Fruit fly (Drosophila melanogaster) whole organism, embryonic: Measurements from ENCODE around the gene lqfR.
A peak's percentile ranks its signal among the peaks of the same experiment; 100 is the strongest.

Source experiments
- Ada2b ChIP-seq: fragments of 200-800 bp; sonication (Bioruptor generic); IDR thresholded peaks from 2 replicates; pipeline ENCODE4 v1.3.6; 2022; ENCODE audit warnings: missing biosample characterization, missing genetic modification characterization
- B-H2 ChIP-seq: fragments of 200-800 bp; sonication (Bioruptor generic); optimal IDR thresholded peaks from 2 replicates; lab custom pipeline; 2018; ENCODE audit warnings: missing biosample characterization, mild to moderate bottlenecking, missing genetic modification characterization
- CG10366 ChIP-seq: fragments of 200-800 bp; sonication (Bioruptor generic); IDR thresholded peaks from 2 replicates; pipeline ENCODE4 v1.3.6; 2022; ENCODE audit warnings: missing biosample characterization, missing genetic modification characterization
- CG11085 ChIP-seq: fragments of 200-800 bp; sonication (Bioruptor generic); IDR thresholded peaks from 2 replicates; pipeline ENCODE4 v1.3.6; 2022; ENCODE audit warnings: missing biosample characterization, missing genetic modification characterization
- CG12299 ChIP-seq: fragments of 200-800 bp; sonication (Bioruptor generic); optimal IDR thresholded peaks from 2 replicates; lab custom pipeline; 2018; ENCODE audit warnings: missing biosample characterization, mild to moderate bottlenecking, missing genetic modification characterization
- CG12391 ChIP-seq: fragments of 200-800 bp; sonication (Bioruptor generic); optimal IDR thresholded peaks from 3 replicates; lab custom pipeline; 2018; ENCODE audit warnings: missing biosample characterization, mild to moderate bottlenecking, missing genetic modification characterization, moderate library complexity
- CG13894 ChIP-seq: fragments of 200-800 bp; sonication (Bioruptor generic); optimal IDR thresholded peaks from 3 replicates; lab custom pipeline; 2018; ENCODE audit warnings: missing biosample characterization, mild to moderate bottlenecking, missing genetic modification characterization, moderate library complexity
- CG14667 ChIP-seq: fragments of 200-800 bp; sonication (Bioruptor generic); IDR thresholded peaks from 2 replicates; pipeline ENCODE4 v1.3.6; 2022; ENCODE audit warnings: missing biosample characterization, missing genetic modification characterization
- CG1602 ChIP-seq: fragments of 200-800 bp; sonication (Bioruptor generic); optimal IDR thresholded peaks from 3 replicates; lab custom pipeline; 2016; ENCODE audit warnings: missing biosample characterization, missing genetic modification characterization
- CG17186 ChIP-seq: fragments of 200-800 bp; sonication (Bioruptor generic); optimal IDR thresholded peaks from 3 replicates; lab custom pipeline; 2017; ENCODE audit warnings: missing biosample characterization, missing genetic modification reagents, missing genetic modification characterization
- CG18476 ChIP-seq: fragments of 200-800 bp; sonication (Bioruptor generic); optimal IDR thresholded peaks from 2 replicates; lab custom pipeline; 2016; ENCODE audit warnings: missing biosample characterization, mild to moderate bottlenecking, missing genetic modification characterization
- CG33213 ChIP-seq: fragments of 200-800 bp; sonication (Bioruptor generic); optimal IDR thresholded peaks from 3 replicates; lab custom pipeline; 2016; ENCODE audit warnings: missing biosample characterization, missing genetic modification characterization
- CG3847 ChIP-seq: fragments of 200-800 bp; sonication (Bioruptor generic); IDR thresholded peaks from 2 replicates; pipeline ENCODE4 v1.3.6; 2022; ENCODE audit warnings: missing biosample characterization, missing genetic modification characterization
- CG4282 ChIP-seq: fragments of 200-800 bp; sonication (Bioruptor generic); optimal IDR thresholded peaks from 2 replicates; lab custom pipeline; 2016; ENCODE audit warnings: missing biosample characterization, missing genetic modification characterization
- CG43689 ChIP-seq: fragments of 200-800 bp; sonication (Bioruptor generic); IDR thresholded peaks from 2 replicates; pipeline ENCODE4 v1.3.6; 2022; ENCODE audit warnings: missing biosample characterization, missing genetic modification characterization
- CG4730 ChIP-seq: fragments of 200-800 bp; sonication (Bioruptor generic); IDR thresholded peaks from 2 replicates; pipeline ENCODE4 v1.3.6; 2022; ENCODE audit warnings: missing biosample characterization, missing genetic modification characterization
- CG7928 ChIP-seq: fragments of 200-800 bp; sonication (Bioruptor generic); optimal IDR thresholded peaks from 2 replicates; lab custom pipeline; 2017; ENCODE audit warnings: missing biosample characterization, mild to moderate bottlenecking, missing genetic modification characterization
- CG8089 ChIP-seq: fragments of 200-800 bp; sonication (Bioruptor generic); optimal IDR thresholded peaks from 3 replicates; lab custom pipeline; 2016; ENCODE audit warnings: missing biosample characterization, missing genetic modification characterization
- CG8290 ChIP-seq, 3 experiments: fragments of 200-800 bp; sonication (Bioruptor generic); optimal IDR thresholded peaks; 2 replicates each; lab custom pipeline; 2016 to 2019; ENCODE audit warnings: missing biosample characterization in 3 of 3, missing genetic modification characterization in 3 of 3, mild to moderate bottlenecking in 2 of 3, moderate library complexity in 1 of 3
- CG8388 ChIP-seq: fragments of 200-800 bp; sonication (Bioruptor generic); optimal IDR thresholded peaks from 2 replicates; lab custom pipeline; 2019; ENCODE audit warnings: missing biosample characterization, mild to moderate bottlenecking, missing genetic modification characterization, moderate library complexity
- CHES-1-like ChIP-seq: fragments of 200-800 bp; sonication (Bioruptor generic); optimal IDR thresholded peaks from 2 replicates; lab custom pipeline; 2016; ENCODE audit warnings: missing biosample characterization, missing genetic modification characterization
- CTCF ChIP-seq: fragments of 200-800 bp; sonication (Bioruptor generic); optimal IDR thresholded peaks from 2 replicates; lab custom pipeline; 2017; ENCODE audit warnings: missing biosample characterization, mild to moderate bottlenecking, missing genetic modification characterization, moderate library complexity
- E2f2 ChIP-seq: fragments of 200-800 bp; sonication (Bioruptor generic); IDR thresholded peaks from 2 replicates; pipeline ENCODE4 v1.3.6; 2022; ENCODE audit warnings: missing biosample characterization, missing genetic modification characterization
- Ets65A ChIP-seq: fragments of 200-800 bp; sonication (Bioruptor generic); peaks from one replicate; lab custom pipeline; 2016; ENCODE audit warnings: missing biosample characterization, missing genetic modification characterization
- Gug ChIP-seq: fragments of 200-800 bp; sonication (Bioruptor generic); IDR thresholded peaks from 4 replicates; pipeline ENCODE4 v1.3.6; 2022; ENCODE audit warnings: missing biosample characterization, missing genetic modification characterization
- HmgZ ChIP-seq: fragments of 200-800 bp; sonication (Bioruptor generic); optimal IDR thresholded peaks from 2 replicates; lab custom pipeline; 2018; ENCODE audit warnings: missing biosample characterization, mild to moderate bottlenecking, missing genetic modification characterization
- Hsf ChIP-seq: fragments of 200-800 bp; sonication (Bioruptor generic); optimal IDR thresholded peaks from 3 replicates; lab custom pipeline; 2016; ENCODE audit warnings: missing biosample characterization, missing genetic modification characterization
- Med ChIP-seq: fragments of 200-800 bp; sonication (Bioruptor generic); peaks from one replicate; lab custom pipeline; 2016; ENCODE audit warnings: missing biosample characterization, missing genetic modification characterization, mild to moderate bottlenecking, inconsistent platforms, moderate library complexity
- Nf-YA ChIP-seq: fragments of 200-800 bp; sonication (Bioruptor generic); IDR thresholded peaks from 2 replicates; pipeline ENCODE4 v1.3.6; 2022; ENCODE audit warnings: missing biosample characterization, missing genetic modification characterization
- NfI ChIP-seq: fragments of 200-800 bp; sonication (Bioruptor generic); optimal IDR thresholded peaks from 3 replicates; lab custom pipeline; 2018; ENCODE audit warnings: missing biosample characterization, mild to moderate bottlenecking, missing genetic modification characterization, moderate library complexity
- Rfx ChIP-seq: fragments of 200-800 bp; sonication (Bioruptor generic); IDR thresholded peaks from 2 replicates; pipeline ENCODE4 v1.3.6; 2022; ENCODE audit warnings: missing biosample characterization, missing genetic modification characterization
- Sox102F ChIP-seq: fragments of 200-800 bp; sonication (Bioruptor generic); optimal IDR thresholded peaks from 2 replicates; lab custom pipeline; 2018; ENCODE audit warnings: missing biosample characterization, mild to moderate bottlenecking, missing genetic modification characterization, moderate library complexity
- Sry-δ ChIP-seq: fragments of 200-800 bp; sonication (Bioruptor generic); optimal IDR thresholded peaks from 2 replicates; lab custom pipeline; 2016; ENCODE audit warnings: missing biosample characterization, missing genetic modification characterization
- Xrp1 ChIP-seq: fragments of 200-800 bp; sonication (Bioruptor generic); IDR thresholded peaks from 2 replicates; pipeline ENCODE4 v1.3.6; 2022; ENCODE audit warnings: missing biosample characterization, missing genetic modification characterization
- bsh ChIP-seq, 2 experiments: fragments of 200-800 bp; sonication (Bioruptor generic); optimal IDR thresholded peaks; 2 replicates each; lab custom pipeline; 2017 to 2018; ENCODE audit warnings: mild to moderate bottlenecking in 2 of 2, missing biosample characterization in 2 of 2, missing genetic modification characterization in 2 of 2, moderate library complexity in 1 of 2
- da ChIP-seq: fragments of 200-800 bp; sonication (Bioruptor generic); optimal IDR thresholded peaks from 2 replicates; lab custom pipeline; 2016; ENCODE audit warnings: missing biosample characterization, missing genetic modification characterization
- ems ChIP-seq: fragments of 200-800 bp; sonication (Bioruptor generic); optimal IDR thresholded peaks from 3 replicates; lab custom pipeline; 2016; ENCODE audit warnings: missing biosample characterization, missing genetic modification characterization
- fd64A ChIP-seq: fragments of 200-800 bp; sonication (Bioruptor generic); optimal IDR thresholded peaks from 3 replicates; lab custom pipeline; 2018; ENCODE audit warnings: missing biosample characterization, mild to moderate bottlenecking, missing genetic modification characterization
- gem ChIP-seq: fragments of 200-800 bp; sonication (Bioruptor generic); optimal IDR thresholded peaks from 2 replicates; lab custom pipeline; 2019; ENCODE audit warnings: missing biosample characterization, mild to moderate bottlenecking, missing genetic modification characterization, moderate library complexity
- gt ChIP-seq: fragments of 200-800 bp; sonication (Bioruptor generic); IDR thresholded peaks from 2 replicates; pipeline ENCODE4 v1.3.6; 2022; ENCODE audit warnings: missing biosample characterization, missing genetic modification characterization
- hth ChIP-seq: fragments of >200 bp; optimal IDR thresholded peaks from 2 replicates; lab custom pipeline; 2017; ENCODE audit warnings: inconsistent platforms
- jigr1 ChIP-seq: fragments of 200-800 bp; sonication (Bioruptor generic); IDR thresholded peaks from 3 replicates; pipeline ENCODE4 v1.3.6; 2022; ENCODE audit warnings: missing biosample characterization, missing genetic modification characterization
- prd ChIP-seq, 3 experiments: fragments of >200 bp in 2 of 3; fragments of 200-800 bp in 1 of 3; sonication (Bioruptor generic) in 1 of 3; optimal IDR thresholded peaks in 2 of 3; IDR thresholded peaks in 1 of 3; 2 replicates in 2 of 3; 3 replicates in 1 of 3; pipeline versions ENCODE4 v1.3.6 to Lab custom; 2017 to 2022; ENCODE audit warnings: missing biosample characterization in 1 of 3, missing genetic modification characterization in 1 of 3
- sim ChIP-seq: fragments of 200-800 bp; sonication (Bioruptor generic); IDR thresholded peaks from 2 replicates; pipeline ENCODE4 v1.3.6; 2022; ENCODE audit warnings: missing biosample characterization, missing genetic modification characterization
- trh ChIP-seq: fragments of 200-800 bp; sonication (Bioruptor generic); optimal IDR thresholded peaks from 2 replicates; lab custom pipeline; 2016; ENCODE audit warnings: missing biosample characterization, missing genetic modification characterization
- usp ChIP-seq: fragments of >200 bp; optimal IDR thresholded peaks from 2 replicates; lab custom pipeline; 2017; ENCODE audit warnings: missing biosample characterization, missing genetic modification characterization
- vvl ChIP-seq: fragments of 200-800 bp; sonication (Bioruptor generic); IDR thresholded peaks from 2 replicates; pipeline ENCODE4 v1.3.6; 2022; ENCODE audit warnings: missing biosample characterization, missing genetic modification characterization
- yki ChIP-seq: fragments of >200 bp; optimal IDR thresholded peaks from 3 replicates; lab custom pipeline; 2018

lqfR gene

DNA sequence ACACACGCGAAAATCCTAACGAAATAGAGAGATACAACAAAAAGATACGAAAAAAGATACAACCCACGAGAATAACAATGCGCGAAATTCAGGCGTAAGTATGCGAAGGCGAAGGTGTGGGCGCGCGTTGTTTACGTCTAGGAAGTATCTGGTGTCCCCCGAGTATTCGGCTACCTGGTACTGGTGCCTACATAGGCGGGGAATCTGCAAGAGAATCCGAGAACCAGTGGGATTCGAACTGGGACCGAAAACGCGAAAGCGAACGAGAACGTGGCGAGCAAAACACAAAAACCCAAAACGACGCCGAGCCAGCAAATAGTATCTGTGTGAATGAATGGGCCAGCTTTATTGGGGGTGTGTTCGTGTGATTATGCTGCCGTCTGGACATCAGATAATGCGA, 21.0 kb upstream of the lqfR start (continued):
- no peak for TF ChIP-seq Ada2b
- TF ChIP-seq CG13894 (tag; lab: Kevin White, UChicago), result peak; percentile 92

DNA sequence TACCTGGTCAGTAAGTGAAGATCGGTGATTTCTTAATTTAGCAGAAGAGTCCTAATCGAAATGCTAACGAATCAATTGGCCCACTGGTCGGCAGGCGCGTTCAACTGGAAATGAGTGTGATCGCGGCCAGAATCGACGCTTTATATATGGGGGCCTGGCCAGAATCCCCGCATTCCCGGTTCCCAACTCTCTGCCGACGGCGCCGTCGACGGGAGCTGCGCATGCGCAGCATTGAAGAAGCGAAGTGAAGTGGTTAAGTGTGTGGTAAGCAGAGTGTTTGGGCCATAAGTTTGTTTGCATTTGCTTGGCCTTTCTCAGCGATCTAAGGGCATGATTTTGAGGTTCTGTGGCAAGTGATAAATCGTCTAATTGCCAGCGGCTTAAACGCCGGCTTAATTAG, 17.1 kb upstream of the lqfR start, which contains the start of gene CG13857:
TSS of gene CG13857 (minus strand) at position 101 of the 400 bp plus-strand sequence.
- no peak for TF ChIP-seq CG8089 (GFP tag; lab: Kevin White, UChicago)
- no peak for TF ChIP-seq CG10366
- no peak for TF ChIP-seq ems
- no peak for TF ChIP-seq E2f2 (GFP tag; lab: Robert Waterston, UW)
- TF ChIP-seq CG7928, result no peak

DNA sequence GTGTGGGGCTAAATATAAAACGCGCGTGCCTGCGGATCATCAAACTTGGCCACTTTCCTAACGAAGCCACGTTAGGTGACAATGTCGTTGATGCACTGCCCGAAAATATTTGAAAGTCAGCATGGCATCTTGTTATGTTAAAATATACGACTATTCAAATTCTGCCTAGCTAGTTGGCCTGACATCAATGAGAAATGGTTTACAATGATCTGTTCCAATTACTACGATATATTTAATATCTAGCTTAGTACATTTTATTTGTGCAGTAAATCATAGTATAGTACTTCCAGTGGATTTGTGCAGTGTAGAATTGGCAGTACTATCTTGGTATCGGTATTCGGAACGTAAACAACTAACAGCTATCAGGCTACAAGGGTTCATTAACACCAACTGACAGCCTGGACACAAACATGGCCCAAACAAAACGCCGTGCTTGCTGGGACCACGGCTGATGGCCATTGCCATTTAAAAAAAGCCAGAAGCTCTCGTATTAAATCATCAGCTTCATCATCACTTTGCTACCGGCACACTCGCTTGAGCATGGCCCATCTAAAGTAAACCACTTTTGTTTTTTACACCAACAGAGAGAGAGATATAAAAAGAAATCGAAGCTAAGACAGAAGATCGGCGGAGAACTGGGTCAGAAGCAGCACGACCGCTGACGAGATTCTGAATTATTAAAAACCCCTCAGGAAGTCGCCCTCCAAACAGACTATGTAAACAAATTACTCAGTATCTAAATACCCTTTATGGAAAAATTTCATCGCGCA, 15.5 kb upstream of the lqfR start:
- TF ChIP-seq sim (GFP tag; lab: Robert Waterston, UW) (no peak), CG14667 (GFP tag; lab: Robert Waterston, UW) (no peak), NfI (GFP tag; lab: Kevin White, UChicago) (no peak), CG3847 (GFP tag; lab: Robert Waterston, UW) (no peak), CG43689 (GFP tag; lab: Robert Waterston, UW) (no peak), Xrp1 (GFP tag; lab: Robert Waterston, UW) (0 out of 2 replicates have a peak, but pooled peaks have one; percentile 15), vvl (no peak), CG8388 (GFP tag; lab: Kevin White, UChicago) (no peak), CG8290 (GFP tag; optimal IDR thresholded peaks at IDR 0.05; lab: Kevin White, UChicago) (no peak), CG8290 (tag; optimal IDR thresholded peaks at IDR 0.05; lab: Kevin White, UChicago) (peak in 1 of 2 experiments; percentile 7), Sry-δ (GFP tag; lab: Kevin White, UChicago) (no peak), B-H2 (no peak), prd (optimal IDR thresholded peaks at IDR 0.05; lab: Kevin White, UChicago) (no peak), prd (GFP tag; IDR thresholded peaks at IDR 0.05; lab: Robert Waterston, UW) (no peak), CG33213 (GFP tag; lab: Kevin White, UChicago) (no peak), gem (no peak), gt (no peak), jigr1 (GFP tag; lab: Robert Waterston, UW) (no peak), bsh (GFP tag; optimal IDR thresholded peaks at IDR 0.05; lab: Kevin White, UChicago) (peak in 1 of 2 experiments; percentile 14), trh (GFP tag; lab: Kevin White, UChicago) (no peak), Hsf (no peak), HmgZ (tag; lab: Kevin White, UChicago) (no peak), hth (lab: Kevin White, UChicago) (no peak), usp (no peak), CG12299 (tag; lab: Kevin White, UChicago) (no peak), CG4282 (no peak), Ets65A (GFP tag; lab: Kevin White, UChicago) (peak; percentile 74), CG4730 (GFP tag; lab: Robert Waterston, UW) (no peak), Gug (GFP tag; lab: Robert Waterston, UW) (no peak), CG11085 (GFP tag; lab: Robert Waterston, UW) (no peak), Med (GFP tag; lab: Kevin White, UChicago) (peak; percentile 58), Nf-YA (GFP tag; lab: Robert Waterston, UW) (no peak), Rfx (GFP tag; lab: Robert Waterston, UW) (no peak), CG12391 (tag; lab: Kevin White, UChicago) (peak; percentile 0), da (GFP tag; lab: Kevin White, UChicago) (no peak), CG17186 (GFP tag; lab: Kevin White, UChicago) (no peak), yki (no peak), CHES-1-like (GFP tag; lab: Kevin White, UChicago) (no peak), CG18476 (no peak), ems (no peak), CG1602 (GFP tag; lab: Kevin White, UChicago) (no peak), CTCF (GFP tag; lab: Kevin White, UChicago) (no peak), fd64A (GFP tag; lab: Kevin White, UChicago) (no peak), Sox102F (GFP tag; lab: Kevin White, UChicago) (peak; percentile 2)
